Worm (Caenorhabditis elegans) whole organism, late embryonic: ENCODE measurements around the gene wht-8.

ENCODE experiments used
- hlh-30 ChIP-seq: sonication (generic microtip); optimal IDR thresholded peaks from 2 replicates; lab custom pipeline; 2017; ENCODE audit warnings: antibody characterized with exemption, missing genetic modification characterization, missing compliant biosample characterization; ENCODE audit not compliant: insufficient read depth
- nhr-232 ChIP-seq: sonication (generic microtip); optimal IDR thresholded peaks from 2 replicates; lab custom pipeline; 2016; ENCODE audit warnings: missing genetic modification characterization, missing compliant biosample characterization

DNA sequence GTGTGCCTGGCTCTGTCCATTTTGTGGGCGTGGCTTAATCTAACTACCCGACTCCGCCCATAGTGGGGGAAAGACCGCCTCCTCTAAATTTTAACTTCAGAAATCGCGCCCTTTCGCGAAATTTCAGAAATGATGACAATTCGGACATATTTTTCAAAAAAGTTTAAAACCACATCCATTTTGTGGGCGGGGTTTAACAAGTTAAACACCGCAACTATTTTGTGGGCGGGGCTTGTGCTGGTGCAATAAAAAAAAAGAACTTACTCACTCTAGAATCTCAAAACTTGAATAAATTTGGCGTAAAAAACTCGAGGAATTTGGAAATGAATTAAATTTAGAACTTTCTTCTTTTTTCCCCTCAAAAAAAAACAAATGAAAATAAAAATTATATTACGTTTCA is 48.1 kb upstream of the wht-8 start:
- TF ChIP-seq nhr-232 (tag; lab: Kevin White, UChicago) (no peak), hlh-30 (no peak)
